Fruit fly (Drosophila melanogaster) whole organism, prepupa: ENCODE measurements around the gene Pdi.

ENCODE experiments used
- Blimp-1 ChIP-seq: fragments of 200-800 bp; sonication (Bioruptor generic); optimal IDR thresholded peaks from 3 replicates; lab custom pipeline; 2017; ENCODE audit warnings: missing biosample characterization, missing genetic modification characterization, mild to moderate bottlenecking, moderate library complexity, missing genetic modification reagents
- CG10631 ChIP-seq: fragments of 200-800 bp; sonication (Bioruptor generic); optimal IDR thresholded peaks from 2 replicates; lab custom pipeline; 2016; ENCODE audit warnings: missing biosample characterization, missing genetic modification characterization
- CG10669 ChIP-seq: fragments of 200-800 bp; sonication (Bioruptor generic); optimal IDR thresholded peaks from 3 replicates; lab custom pipeline; 2018; ENCODE audit warnings: missing biosample characterization, mild to moderate bottlenecking, missing genetic modification characterization, moderate library complexity
- CG11762 ChIP-seq: fragments of 200-800 bp; sonication (Bioruptor generic); optimal IDR thresholded peaks from 3 replicates; lab custom pipeline; 2016; ENCODE audit warnings: missing biosample characterization, missing genetic modification characterization; ENCODE audit not compliant: insufficient read depth
- CG15336 ChIP-seq: fragments of 200-800 bp; sonication (Bioruptor generic); IDR thresholded peaks from 2 replicates; pipeline ENCODE4 v1.3.6; 2022; ENCODE audit warnings: missing biosample characterization, missing genetic modification characterization
- CG1621 ChIP-seq: fragments of 200-800 bp; sonication (Bioruptor generic); optimal IDR thresholded peaks from 3 replicates; lab custom pipeline; 2018; ENCODE audit warnings: missing biosample characterization, mild to moderate bottlenecking, missing genetic modification characterization
- CG3032 ChIP-seq: fragments of 200-800 bp; optimal IDR thresholded peaks from 2 replicates; lab custom pipeline; 2019; ENCODE audit warnings: missing biosample characterization, mild to moderate bottlenecking, missing genetic modification characterization, moderate library complexity
- CG31627 ChIP-seq: fragments of 200-800 bp; sonication (Bioruptor generic); optimal IDR thresholded peaks from 3 replicates; lab custom pipeline; 2016; ENCODE audit warnings: missing biosample characterization, missing genetic modification characterization
- CG32006 ChIP-seq: fragments of 200-800 bp; sonication (Bioruptor generic); optimal IDR thresholded peaks from 3 replicates; lab custom pipeline; 2017; ENCODE audit warnings: missing biosample characterization, mild to moderate bottlenecking, missing genetic modification characterization
- CG3919 ChIP-seq: fragments of 200-800 bp; sonication (Bioruptor generic); optimal IDR thresholded peaks from 3 replicates; lab custom pipeline; 2016; ENCODE audit warnings: missing biosample characterization, missing genetic modification characterization
- CG6163 ChIP-seq: fragments of 200-800 bp; sonication (Bioruptor generic); IDR thresholded peaks from 3 replicates; pipeline ENCODE4 v1.3.6; 2022; ENCODE audit warnings: missing biosample characterization, missing genetic modification characterization
- CG6276 ChIP-seq: fragments of 200-800 bp; sonication (Bioruptor generic); optimal IDR thresholded peaks from 2 replicates; lab custom pipeline; 2017; ENCODE audit warnings: missing biosample characterization, mild to moderate bottlenecking, missing genetic modification characterization
- CG6792 ChIP-seq: fragments of 200-800 bp; sonication (Bioruptor generic); optimal IDR thresholded peaks from 3 replicates; lab custom pipeline; 2016; ENCODE audit warnings: missing biosample characterization, missing genetic modification characterization
- CG6808 ChIP-seq: fragments of 200-800 bp; sonication (Bioruptor generic); optimal IDR thresholded peaks from 3 replicates; lab custom pipeline; 2017; ENCODE audit warnings: missing biosample characterization, missing genetic modification characterization, mild to moderate bottlenecking, moderate library complexity, missing genetic modification reagents
- CG6854 ChIP-seq: fragments of 200-800 bp; sonication (Bioruptor generic); optimal IDR thresholded peaks from 2 replicates; lab custom pipeline; 2017; ENCODE audit warnings: missing biosample characterization, mild to moderate bottlenecking, missing genetic modification characterization
- CG7368 ChIP-seq: fragments of 200-800 bp; sonication (Bioruptor generic); optimal IDR thresholded peaks from 3 replicates; lab custom pipeline; 2016; ENCODE audit warnings: missing biosample characterization, missing genetic modification characterization
- CG8119 ChIP-seq: fragments of 200-800 bp; sonication (Bioruptor generic); IDR thresholded peaks from 3 replicates; pipeline ENCODE4 v1.3.6; 2022; ENCODE audit warnings: missing biosample characterization, missing genetic modification characterization
- CG8632 ChIP-seq: fragments of 200-800 bp; sonication (Bioruptor generic); optimal IDR thresholded peaks from 3 replicates; lab custom pipeline; 2016; ENCODE audit warnings: missing biosample characterization, missing genetic modification characterization
- CG9139 ChIP-seq: fragments of 200-800 bp; sonication (Bioruptor generic); optimal IDR thresholded peaks from 3 replicates; lab custom pipeline; 2017; ENCODE audit warnings: missing biosample characterization, mild to moderate bottlenecking, missing genetic modification characterization
- Eip75B ChIP-seq: fragments of 200-800 bp; sonication (Bioruptor generic); optimal IDR thresholded peaks from 3 replicates; lab custom pipeline; 2016; ENCODE audit warnings: missing biosample characterization, missing genetic modification characterization
- Eip93F ChIP-seq: fragments of 200-800 bp; sonication (Bioruptor generic); optimal IDR thresholded peaks from 2 replicates; lab custom pipeline; 2016; ENCODE audit warnings: missing biosample characterization, mild to moderate bottlenecking, missing genetic modification characterization
- Ets21C ChIP-seq: fragments of 200-800 bp; sonication (Bioruptor generic); optimal IDR thresholded peaks from 3 replicates; lab custom pipeline; 2016; ENCODE audit warnings: missing biosample characterization, missing genetic modification characterization
- Ets96B ChIP-seq: fragments of 200-800 bp; optimal IDR thresholded peaks from 2 replicates; lab custom pipeline; 2019; ENCODE audit warnings: missing biosample characterization, mild to moderate bottlenecking, missing genetic modification characterization, moderate library complexity
- Gug ChIP-seq: fragments of 200-800 bp; sonication (Bioruptor generic); IDR thresholded peaks from 2 replicates; pipeline ENCODE4 v1.3.6; 2022; ENCODE audit warnings: missing biosample characterization, missing genetic modification characterization
- Hr38 ChIP-seq: sonication (Bioruptor generic); optimal IDR thresholded peaks from 2 replicates; lab custom pipeline; 2016; ENCODE audit warnings: missing biosample characterization, missing genetic modification characterization
- Hr39 ChIP-seq: fragments of 200-800 bp; sonication (Bioruptor generic); optimal IDR thresholded peaks from 2 replicates; lab custom pipeline; 2016; ENCODE audit warnings: missing biosample characterization, missing genetic modification characterization
- Hr4 ChIP-seq: fragments of 200-800 bp; sonication (Bioruptor generic); optimal IDR thresholded peaks from 3 replicates; lab custom pipeline; 2016; ENCODE audit warnings: missing biosample characterization, missing genetic modification characterization
- Lpt ChIP-seq: fragments of 200-800 bp; sonication (Bioruptor generic); optimal IDR thresholded peaks from 3 replicates; lab custom pipeline; 2016; ENCODE audit warnings: missing biosample characterization, missing genetic modification characterization
- Met ChIP-seq: fragments of 200-800 bp; sonication (Bioruptor generic); optimal IDR thresholded peaks from 3 replicates; lab custom pipeline; 2016; ENCODE audit warnings: missing biosample characterization, missing genetic modification characterization
- OdsH ChIP-seq: fragments of 200-800 bp; sonication (Bioruptor generic); optimal IDR thresholded peaks from 3 replicates; lab custom pipeline; 2016; ENCODE audit warnings: missing biosample characterization, missing genetic modification characterization
- Smox ChIP-seq: fragments of 200-800 bp; sonication (Bioruptor generic); optimal IDR thresholded peaks from 3 replicates; lab custom pipeline; 2016; ENCODE audit warnings: missing biosample characterization, missing genetic modification characterization
- Sox102F ChIP-seq: fragments of 200-800 bp; sonication (Bioruptor generic); optimal IDR thresholded peaks from 2 replicates; lab custom pipeline; 2016; ENCODE audit warnings: missing biosample characterization, mild to moderate bottlenecking, missing genetic modification characterization
- Sox14 ChIP-seq: fragments of 200-800 bp; sonication (Bioruptor generic); optimal IDR thresholded peaks from 3 replicates; lab custom pipeline; 2016; ENCODE audit warnings: missing biosample characterization, missing genetic modification characterization
- Sox15 ChIP-seq: fragments of 200-800 bp; sonication (Bioruptor generic); optimal IDR thresholded peaks from 3 replicates; lab custom pipeline; 2016; ENCODE audit warnings: missing biosample characterization, missing genetic modification characterization
- achi ChIP-seq: fragments of 200-800 bp; sonication (Bioruptor generic); optimal IDR thresholded peaks from 3 replicates; lab custom pipeline; 2016; ENCODE audit warnings: missing biosample characterization, missing genetic modification characterization
- acj6 ChIP-seq: fragments of 200-800 bp; sonication (Bioruptor generic); optimal IDR thresholded peaks from 3 replicates; lab custom pipeline; 2016; ENCODE audit warnings: missing biosample characterization, missing genetic modification characterization
- cyc ChIP-seq: fragments of 200-800 bp; sonication (Bioruptor generic); optimal IDR thresholded peaks from 3 replicates; lab custom pipeline; 2016; ENCODE audit warnings: missing biosample characterization, missing genetic modification characterization
- dac ChIP-seq: fragments of 200-800 bp; sonication (Bioruptor generic); optimal IDR thresholded peaks from 2 replicates; lab custom pipeline; 2017; ENCODE audit warnings: missing biosample characterization, mild to moderate bottlenecking, missing genetic modification characterization
- dsx ChIP-seq: fragments of 200-800 bp; optimal IDR thresholded peaks from 3 replicates; lab custom pipeline; 2019; ENCODE audit warnings: missing biosample characterization, mild to moderate bottlenecking, missing genetic modification characterization, moderate library complexity; ENCODE audit not compliant: poor library complexity, severe bottlenecking
- eg ChIP-seq: fragments of 200-800 bp; sonication (Bioruptor generic); IDR thresholded peaks from 3 replicates; pipeline ENCODE4 v1.3.6; 2022; ENCODE audit warnings: missing biosample characterization, missing genetic modification characterization
- fd59A ChIP-seq: fragments of 200-800 bp; sonication (Bioruptor generic); optimal IDR thresholded peaks from 2 replicates; lab custom pipeline; 2017; ENCODE audit warnings: missing biosample characterization, mild to moderate bottlenecking, missing genetic modification characterization, missing genetic modification reagents
- fd85E ChIP-seq: fragments of 200-800 bp; sonication (Bioruptor generic); optimal IDR thresholded peaks from 3 replicates; lab custom pipeline; 2016; ENCODE audit warnings: missing biosample characterization, missing genetic modification characterization
- fkh ChIP-seq: fragments of 200-800 bp; sonication (Bioruptor generic); optimal IDR thresholded peaks from 3 replicates; lab custom pipeline; 2017; ENCODE audit warnings: missing biosample characterization, mild to moderate bottlenecking, missing genetic modification characterization, moderate library complexity
- lz ChIP-seq: fragments of 200-800 bp; sonication (Bioruptor generic); optimal IDR thresholded peaks from 3 replicates; lab custom pipeline; 2016; ENCODE audit warnings: missing biosample characterization, missing genetic modification characterization
- pdm3 ChIP-seq: fragments of 200-800 bp; sonication (Bioruptor generic); optimal IDR thresholded peaks from 3 replicates; lab custom pipeline; 2016; ENCODE audit warnings: missing biosample characterization, missing genetic modification characterization
- salr ChIP-seq, 2 experiments: fragments of 200-800 bp; sonication (Bioruptor generic); optimal IDR thresholded peaks; 3 replicates each; lab custom pipeline; 2016 to 2018; ENCODE audit warnings: missing biosample characterization in 2 of 2, missing genetic modification characterization in 2 of 2, mild to moderate bottlenecking in 1 of 2
- spab ChIP-seq: fragments of 200-800 bp; sonication (Bioruptor generic); optimal IDR thresholded peaks from 2 replicates; lab custom pipeline; 2017; ENCODE audit warnings: missing biosample characterization, mild to moderate bottlenecking, missing genetic modification characterization, missing genetic modification reagents
- ss ChIP-seq, 2 experiments: fragments of 200-800 bp; sonication (Bioruptor generic); optimal IDR thresholded peaks; 2 replicates in 1 of 2; 3 replicates in 1 of 2; lab custom pipeline; 2017 to 2018; ENCODE audit warnings: mild to moderate bottlenecking in 2 of 2, missing biosample characterization in 2 of 2, missing genetic modification characterization in 2 of 2, moderate library complexity in 1 of 2
- svp ChIP-seq: fragments of 200-800 bp; sonication (Bioruptor generic); peaks from one replicate; lab custom pipeline; 2016; ENCODE audit warnings: missing biosample characterization, missing genetic modification characterization
- topi ChIP-seq: fragments of 200-800 bp; sonication (Bioruptor generic); optimal IDR thresholded peaks from 3 replicates; lab custom pipeline; 2016; ENCODE audit warnings: missing biosample characterization, missing genetic modification characterization

Gene Pdi

dm6 chr3L:15101639-15102413 is 40.8 kb downstream of the Pdi start:
- peak; percentile 33 for TF ChIP-seq CG10669 (GFP tag; lab: Kevin White, UChicago)
- no peak for TF ChIP-seq fd59A (GFP tag; lab: Kevin White, UChicago)
- peak; percentile 37; the same call in 1 of the 2 replicates for TF ChIP-seq CG15336
- TF ChIP-seq Hr38 (GFP tag; lab: Kevin White, UChicago): no peak
- peak; percentile 6 for TF ChIP-seq CG6808
- no peak for TF ChIP-seq fkh (GFP tag; lab: Kevin White, UChicago)
- peak; percentile 51; the same call in 2 of the 3 replicates for TF ChIP-seq eg (GFP tag; lab: Robert Waterston, UW)
- TF ChIP-seq svp (GFP tag; lab: Kevin White, UChicago): peak; percentile 84
- TF ChIP-seq CG32006: peak; percentile 23
- peak; percentile 21 for TF ChIP-seq Eip75B (GFP tag; lab: Kevin White, UChicago)
- no peak for TF ChIP-seq salr (GFP tag; optimal IDR thresholded peaks at IDR 0.05; lab: Kevin White, UChicago)
- TF ChIP-seq CG7368: no peak
- peak; percentile 100 for TF ChIP-seq CG6854 (GFP tag; lab: Kevin White, UChicago)
- peak; percentile 40 for TF ChIP-seq lz (GFP tag; lab: Kevin White, UChicago)
- peak; percentile 43 for TF ChIP-seq spab
- peak; percentile 52 for TF ChIP-seq Hr39 (GFP tag; lab: Kevin White, UChicago)
- TF ChIP-seq acj6: peak; percentile 52
- peak; percentile 35 for TF ChIP-seq achi (GFP tag; lab: Kevin White, UChicago)
- peak; percentile 10 for TF ChIP-seq Ets96B (tag; lab: Kevin White, UChicago)
- no peak for TF ChIP-seq dac
- TF ChIP-seq Smox (GFP tag; lab: Kevin White, UChicago): peak; percentile 33
- TF ChIP-seq ss (GFP tag; optimal IDR thresholded peaks at IDR 0.05; lab: Kevin White, UChicago): peak in 1 of 2 experiments; percentile 85
- TF ChIP-seq CG31627 (GFP tag; lab: Kevin White, UChicago): peak; percentile 54
- TF ChIP-seq CG6163 (GFP tag; lab: Robert Waterston, UW): peak; percentile 53; the same call in 2 of the 3 replicates
- TF ChIP-seq cyc (GFP tag; lab: Kevin White, UChicago): peak; percentile 60
- peak; percentile 56 for TF ChIP-seq Sox102F
- TF ChIP-seq Eip93F (GFP tag; lab: Kevin White, UChicago): no peak
- TF ChIP-seq CG6276 (GFP tag; lab: Kevin White, UChicago): no peak
- peak; percentile 42 for TF ChIP-seq Met (GFP tag; lab: Kevin White, UChicago)
- peak; percentile 59 for TF ChIP-seq pdm3 (GFP tag; lab: Kevin White, UChicago)
- TF ChIP-seq CG6792 (GFP tag; lab: Kevin White, UChicago): no peak
- no peak for TF ChIP-seq CG8119
- TF ChIP-seq dsx (GFP tag; lab: Kevin White, UChicago): peak; percentile 63
- peak; percentile 12 for TF ChIP-seq CG3919
- no peak for TF ChIP-seq CG3032 (tag; lab: Kevin White, UChicago)
- peak; percentile 13 for TF ChIP-seq CG10631 (GFP tag; lab: Kevin White, UChicago)
- peak; percentile 34 for TF ChIP-seq Hr4
- TF ChIP-seq Lpt (GFP tag; lab: Kevin White, UChicago): peak; percentile 41
- TF ChIP-seq Ets21C: peak; percentile 2
- peak; percentile 8 for TF ChIP-seq topi
- TF ChIP-seq Gug (GFP tag; lab: Robert Waterston, UW): no peak
- TF ChIP-seq OdsH (GFP tag; lab: Kevin White, UChicago): no peak
- peak; percentile 68 for TF ChIP-seq Sox14
- peak; percentile 1 for TF ChIP-seq Sox15 (GFP tag; lab: Kevin White, UChicago)
- no peak for TF ChIP-seq fd85E (GFP tag; lab: Kevin White, UChicago)
- TF ChIP-seq CG1621 (tag; lab: Kevin White, UChicago): no peak
- TF ChIP-seq Blimp-1 (GFP tag; lab: Kevin White, UChicago): peak; percentile 46
- TF ChIP-seq CG8632 (GFP tag; lab: Kevin White, UChicago): no peak
- TF ChIP-seq CG9139 (GFP tag; lab: Kevin White, UChicago): peak; percentile 3
- TF ChIP-seq CG11762 (GFP tag; lab: Kevin White, UChicago): peak; percentile 2
